Fruit fly (Drosophila melanogaster) whole organism, pupa: ENCODE data around the gene GstD1.

Source experiments
- CG10348 ChIP-seq: fragments of 200-800 bp; sonication (Bioruptor generic); IDR thresholded peaks from 2 replicates; pipeline ENCODE4 v1.3.6; 2022; ENCODE audit warnings: missing biosample characterization, missing genetic modification characterization
- CG9948 ChIP-seq: fragments of 200-800 bp; sonication (Bioruptor generic); optimal IDR thresholded peaks from 2 replicates; lab custom pipeline; 2018; ENCODE audit warnings: missing biosample characterization, mild to moderate bottlenecking, missing genetic modification characterization, moderate library complexity
- D1 ChIP-seq: fragments of 200-800 bp; sonication (Bioruptor generic); optimal IDR thresholded peaks from 2 replicates; lab custom pipeline; 2018; ENCODE audit warnings: missing biosample characterization, mild to moderate bottlenecking, missing genetic modification characterization, moderate library complexity
- EcR ChIP-seq: fragments of 200-800 bp; sonication (Bioruptor generic); optimal IDR thresholded peaks from 3 replicates; lab custom pipeline; 2019; ENCODE audit warnings: missing biosample characterization, missing genetic modification characterization, mild to moderate bottlenecking, moderate library complexity, missing genetic modification reagents
- Pif1A ChIP-seq: fragments of 200-800 bp; sonication (Bioruptor generic); optimal IDR thresholded peaks from 3 replicates; lab custom pipeline; 2016; ENCODE audit warnings: missing biosample characterization, missing genetic modification characterization
- gl ChIP-seq: fragments of 200-800 bp; sonication (Bioruptor generic); optimal IDR thresholded peaks from 2 replicates; lab custom pipeline; 2018; ENCODE audit warnings: missing biosample characterization, mild to moderate bottlenecking, missing genetic modification characterization

- TF ChIP-seq CG10348 (GFP tag; lab: Robert Waterston, UW) (no peak), EcR (GFP tag; lab: Kevin White, UChicago) (no peak), D1 (tag; lab: Kevin White, UChicago) (no peak), gl (no peak), CG9948 (tag; lab: Kevin White, UChicago) (no peak), Pif1A (no peak)
Observed at dm6 chr3R:12364580-12364979, 4.5 kb downstream of the GstD1 start, which contains the start of gene Tim17a1.
